Worm (Caenorhabditis elegans) whole organism, L2 larva: ENCODE data around the gene F53C11.5.

Experiments used
- C34F6.9 ChIP-seq: fragments of 150-350 bp; optimal IDR thresholded peaks from 2 replicates; lab custom pipeline; 2014; ENCODE audit warnings: missing biosample characterization, missing genetic modification characterization
- F13H6.1 ChIP-seq: sonication (generic microtip); optimal IDR thresholded peaks from 2 replicates; lab custom pipeline; 2016; ENCODE audit warnings: missing genetic modification characterization, missing compliant biosample characterization
- R02D3.7 ChIP-seq: fragments of 150-350 bp; optimal IDR thresholded peaks from 2 replicates; lab custom pipeline; 2014; ENCODE audit warnings: missing biosample characterization, missing genetic modification characterization
- Y55F3AM.14 ChIP-seq: fragments of 200-800 bp; sonication (Bioruptor generic); optimal IDR thresholded peaks from 2 replicates; lab custom pipeline; 2018; ENCODE audit warnings: mild to moderate bottlenecking, missing genetic modification characterization, missing compliant biosample characterization
- ZK546.5 ChIP-seq: sonication (generic microtip); optimal IDR thresholded peaks from 2 replicates; lab custom pipeline; 2017; ENCODE audit warnings: missing biosample characterization, missing genetic modification characterization
- alr-1 ChIP-seq: fragments of 150-350 bp; optimal IDR thresholded peaks from 2 replicates; lab custom pipeline; 2014; ENCODE audit warnings: missing biosample characterization, missing genetic modification characterization
- aly-2 ChIP-seq: fragments of 150-350 bp; optimal IDR thresholded peaks from 2 replicates; lab custom pipeline; 2014; ENCODE audit warnings: missing biosample characterization, missing genetic modification characterization
- ama-1 ChIP-seq: fragments of 150-350 bp; optimal IDR thresholded peaks from 2 replicates; lab custom pipeline; 2018; ENCODE audit warnings: inconsistent platforms
- blmp-1 ChIP-seq: sonication (generic microtip); optimal IDR thresholded peaks from 2 replicates; lab custom pipeline; 2017; ENCODE audit warnings: missing genetic modification characterization, mild to moderate bottlenecking, missing compliant biosample characterization, antibody characterized with exemption, moderate library complexity; ENCODE audit not compliant: insufficient read depth
- ceh-82 ChIP-seq: fragments of 150-350 bp; optimal IDR thresholded peaks from 2 replicates; lab custom pipeline; 2014; ENCODE audit warnings: missing biosample characterization, missing genetic modification characterization
- crh-2 ChIP-seq: sonication (generic microtip); optimal IDR thresholded peaks from 2 replicates; lab custom pipeline; 2017; ENCODE audit warnings: missing biosample characterization, missing genetic modification characterization
- dmd-4 ChIP-seq: sonication (generic microtip); optimal IDR thresholded peaks from 2 replicates; lab custom pipeline; 2017; ENCODE audit warnings: missing biosample characterization, missing genetic modification characterization
- egl-27 ChIP-seq: sonication (generic microtip); optimal IDR thresholded peaks from 3 replicates; lab custom pipeline; 2017; ENCODE audit warnings: missing biosample characterization, missing genetic modification reagents, missing genetic modification characterization
- elt-3 ChIP-seq: sonication (generic microtip); optimal IDR thresholded peaks from 2 replicates; lab custom pipeline; 2017; ENCODE audit warnings: missing biosample characterization, missing genetic modification characterization
- fos-1 ChIP-seq: fragments of 150-350 bp; optimal IDR thresholded peaks from 2 replicates; lab custom pipeline; 2014; ENCODE audit warnings: missing biosample characterization, missing genetic modification characterization
- gmeb-1 ChIP-seq: fragments of 150-350 bp; optimal IDR thresholded peaks from 2 replicates; lab custom pipeline; 2014; ENCODE audit warnings: missing biosample characterization, missing genetic modification characterization
- lin-11 ChIP-seq: fragments of 150-350 bp; sonication (generic microtip); optimal IDR thresholded peaks from 2 replicates; lab custom pipeline; 2014; ENCODE audit warnings: missing biosample characterization, missing genetic modification characterization, inconsistent platforms, mixed read lengths
- lin-13 ChIP-seq: fragments of 150-350 bp; optimal IDR thresholded peaks from 2 replicates; lab custom pipeline; 2014; ENCODE audit warnings: missing biosample characterization, missing genetic modification reagents, missing genetic modification characterization
- lin-39 ChIP-seq: fragments of 150-350 bp; optimal IDR thresholded peaks from 2 replicates; lab custom pipeline; 2014; ENCODE audit warnings: missing biosample characterization, missing genetic modification reagents, missing genetic modification characterization
- mdl-1 ChIP-seq, 2 experiments: fragments of 150-350 bp in 1 of 2; sonication (generic microtip) in 1 of 2; optimal IDR thresholded peaks; 2 replicates each; lab custom pipeline; 2017; ENCODE audit warnings: missing biosample characterization in 2 of 2, missing genetic modification characterization in 2 of 2
- nhr-11 ChIP-seq: fragments of 150-350 bp; optimal IDR thresholded peaks from 2 replicates; lab custom pipeline; 2014; ENCODE audit warnings: missing biosample characterization, missing genetic modification characterization
- nhr-12 ChIP-seq: fragments of 150-350 bp; optimal IDR thresholded peaks from 2 replicates; lab custom pipeline; 2014; ENCODE audit warnings: missing biosample characterization, missing genetic modification characterization
- nhr-23 ChIP-seq: fragments of 150-350 bp; optimal IDR thresholded peaks from 2 replicates; lab custom pipeline; 2014; ENCODE audit warnings: missing biosample characterization, missing genetic modification reagents, missing genetic modification characterization
- nhr-237 ChIP-seq: fragments of 150-350 bp; optimal IDR thresholded peaks from 2 replicates; lab custom pipeline; 2014; ENCODE audit warnings: missing biosample characterization, missing genetic modification characterization
- nhr-25 ChIP-seq: fragments of 150-350 bp; sonication (generic microtip); optimal IDR thresholded peaks from 3 replicates; lab custom pipeline; 2014; ENCODE audit warnings: missing biosample characterization, missing genetic modification characterization
- nhr-77 ChIP-seq: fragments of 150-350 bp; optimal IDR thresholded peaks from 2 replicates; lab custom pipeline; 2014; ENCODE audit warnings: missing biosample characterization, missing genetic modification characterization
- peb-1 ChIP-seq: fragments of 150-350 bp; optimal IDR thresholded peaks from 2 replicates; lab custom pipeline; 2014; ENCODE audit warnings: missing biosample characterization, missing genetic modification characterization
- sem-4 ChIP-seq: fragments of 150-350 bp; optimal IDR thresholded peaks from 2 replicates; lab custom pipeline; 2014; ENCODE audit warnings: missing biosample characterization, missing genetic modification reagents, missing genetic modification characterization
- skn-1 ChIP-seq: sonication (generic microtip); optimal IDR thresholded peaks from 2 replicates; lab custom pipeline; 2017; ENCODE audit warnings: missing biosample characterization, missing genetic modification characterization
- sma-3 ChIP-seq: sonication (generic microtip); optimal IDR thresholded peaks from 2 replicates; lab custom pipeline; 2016; ENCODE audit warnings: missing genetic modification reagents, missing genetic modification characterization, missing compliant biosample characterization
- sma-9 ChIP-seq, 2 experiments: fragments of 150-350 bp in 1 of 2; sonication (generic microtip) in 1 of 2; optimal IDR thresholded peaks; 2 replicates each; lab custom pipeline; 2014 to 2016; ENCODE audit warnings: missing genetic modification characterization in 2 of 2, mild to moderate bottlenecking in 1 of 2, missing biosample characterization in 1 of 2, missing compliant biosample characterization in 1 of 2, missing genetic modification reagents in 1 of 2, moderate library complexity in 1 of 2
- snpc-4 ChIP-seq: fragments of 150-350 bp; optimal IDR thresholded peaks from 2 replicates; lab custom pipeline; 2014; ENCODE audit warnings: missing biosample characterization, missing genetic modification characterization
- unc-39 ChIP-seq: fragments of 150-350 bp; optimal IDR thresholded peaks from 2 replicates; lab custom pipeline; 2014; ENCODE audit warnings: missing biosample characterization, missing genetic modification characterization
- unc-55 ChIP-seq: fragments of 150-350 bp; sonication (generic microtip); optimal IDR thresholded peaks from 3 replicates; lab custom pipeline; 2014; ENCODE audit warnings: missing biosample characterization, missing genetic modification reagents, missing genetic modification characterization
- unc-62 ChIP-seq: fragments of 150-350 bp; optimal IDR thresholded peaks from 2 replicates; lab custom pipeline; 2014; ENCODE audit warnings: missing biosample characterization, missing genetic modification reagents, missing genetic modification characterization
- ztf-11 ChIP-seq: sonication (generic microtip); optimal IDR thresholded peaks from 2 replicates; lab custom pipeline; 2017; ENCODE audit warnings: missing biosample characterization, missing genetic modification characterization

The F53C11.5 gene

ce11 chrV:13822752-13823151, 35.4 kb downstream of the F53C11.5 start, which contains the start of gene hpo-31:
TSS of gene hpo-31 (plus strand) at chrV:13823052.
- no peak for TF ChIP-seq aly-2 (tag; lab: Kevin White, UChicago)
- no peak for TF ChIP-seq C34F6.9

DNA sequence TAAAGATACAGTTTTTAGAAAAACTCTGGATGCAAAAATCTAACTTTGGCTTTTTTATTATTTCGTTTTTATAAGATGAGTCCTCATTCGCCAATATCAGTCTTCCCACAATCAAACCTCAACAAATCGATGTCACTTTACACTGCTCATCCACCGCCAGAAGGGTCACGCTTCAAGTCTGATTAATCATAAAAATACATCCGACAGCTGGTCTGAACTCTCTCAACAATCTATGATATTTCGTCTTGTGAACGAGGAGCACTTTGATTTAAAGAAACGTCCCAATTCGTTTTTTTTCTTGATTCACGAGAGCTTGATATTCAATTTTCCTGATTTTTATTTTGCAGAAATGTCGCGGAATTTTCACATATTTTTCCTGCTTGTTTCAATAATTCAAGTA, 40.6 kb downstream of the F53C11.5 start, which contains the start of gene nrf-5:
Gene nrf-5 (plus strand): TSS at position 348 of the 400 bp plus-strand sequence.
- no peak for TF ChIP-seq nhr-77 (tag; lab: Kevin White, UChicago)
- TF ChIP-seq gmeb-1 (tag; lab: Kevin White, UChicago) = no peak
- no peak for TF ChIP-seq nhr-11 (tag; lab: Kevin White, UChicago)
- TF ChIP-seq nhr-25 (tag; lab: Kevin White, UChicago) = no peak
- no peak for TF ChIP-seq R02D3.7 (tag; lab: Kevin White, UChicago)
- TF ChIP-seq nhr-237 (tag; lab: Kevin White, UChicago) = no peak
- TF ChIP-seq lin-39 (tag; lab: Kevin White, UChicago) = no peak
- TF ChIP-seq unc-39 (tag; lab: Kevin White, UChicago) = no peak
- no peak for TF ChIP-seq lin-11 (tag; lab: Kevin White, UChicago)
- TF ChIP-seq mdl-1 (tag; optimal IDR thresholded peaks at IDR 0.05; lab: Kevin White, UChicago) = no peak
- no peak for TF ChIP-seq sem-4 (tag; lab: Kevin White, UChicago)
- TF ChIP-seq sma-3 = no peak
- no peak for TF ChIP-seq lin-13 (GFP tag; lab: Kevin White, UChicago)
- TF ChIP-seq peb-1 (tag; lab: Kevin White, UChicago) = no peak
- TF ChIP-seq ceh-82 (tag; lab: Kevin White, UChicago) = no peak
- no peak for TF ChIP-seq alr-1 (tag; lab: Kevin White, UChicago)
- no peak for TF ChIP-seq ama-1
- TF ChIP-seq, all 48 proteins: peak for 0

ce11 chrV:13830813-13831212, 43.5 kb downstream of the F53C11.5 start, which contains the start of gene str-165:
TSS of gene str-165 (plus strand) at chrV:13831113.
- TF ChIP-seq C34F6.9 = no peak

DNA sequence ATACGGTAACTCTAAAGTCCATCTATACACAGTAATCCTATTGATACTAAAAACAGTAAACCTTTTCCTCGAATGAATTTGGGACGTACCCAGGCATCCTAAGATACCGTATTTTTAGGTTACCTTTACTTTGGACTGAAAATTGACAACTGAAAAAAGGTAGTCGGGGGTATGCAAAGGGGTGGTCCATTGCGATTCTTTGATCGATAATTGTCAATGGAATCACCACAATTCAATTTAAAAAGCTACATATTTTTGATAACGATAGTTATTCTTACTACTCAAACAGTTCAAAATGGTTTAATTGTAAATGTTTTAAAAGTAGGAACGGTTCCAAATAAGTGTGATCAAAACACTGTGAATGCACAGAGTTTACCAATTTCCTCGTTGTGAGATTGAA, 46.6 kb downstream of the F53C11.5 start, which contains the start of gene srx-129:
Gene srx-129 (plus strand): TSS at position 301 of the 400 bp plus-strand sequence.
- TF ChIP-seq ztf-11 (tag; lab: Kevin White, UChicago) (no peak), nhr-23 (tag; lab: Kevin White, UChicago) (no peak), unc-39 (tag; lab: Kevin White, UChicago) (no peak), ama-1 (no peak), unc-55 (GFP tag; lab: Kevin White, UChicago) (no peak), fos-1 (tag; lab: Kevin White, UChicago) (no peak), sma-3 (no peak), F13H6.1 (tag; lab: Kevin White, UChicago) (no peak), blmp-1 (tag; lab: Kevin White, UChicago) (no peak), gmeb-1 (tag; lab: Kevin White, UChicago) (no peak), dmd-4 (tag; lab: Kevin White, UChicago) (no peak), egl-27 (tag; lab: Kevin White, UChicago) (no peak), sma-9 (GFP tag; optimal IDR thresholded peaks at IDR 0.05; lab: Kevin White, UChicago) (no peak), sma-9 (tag; optimal IDR thresholded peaks at IDR 0.05; lab: Kevin White, UChicago) (no peak), ZK546.5 (tag; lab: Kevin White, UChicago) (no peak), snpc-4 (tag; lab: Kevin White, UChicago) (no peak), Y55F3AM.14 (no peak), aly-2 (tag; lab: Kevin White, UChicago) (no peak)

DNA sequence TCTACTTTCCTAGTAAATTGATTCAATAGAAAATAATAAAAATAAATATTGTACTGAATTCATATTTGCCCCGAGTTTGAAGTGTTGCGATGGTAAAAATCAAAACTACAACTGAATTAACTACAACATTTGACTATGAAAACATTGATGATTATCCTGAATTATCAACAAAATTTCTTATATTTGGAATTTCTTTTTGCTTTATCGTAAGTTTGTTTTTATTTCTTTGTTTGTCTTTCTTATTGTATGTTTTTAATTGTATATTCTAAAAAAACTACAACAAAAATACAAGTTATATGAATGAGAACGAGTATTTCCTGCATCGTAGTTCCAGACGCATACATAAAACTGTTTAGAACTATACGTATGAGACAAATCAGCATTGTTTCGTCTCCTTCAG, 49.8 kb downstream of the F53C11.5 start, which contains the start of gene srx-128:
Gene srx-128 (plus strand): TSS at position 301 of the 400 bp plus-strand sequence.
- TF ChIP-seq crh-2 (tag; lab: Kevin White, UChicago) = no peak
- no peak for TF ChIP-seq lin-11 (tag; lab: Kevin White, UChicago)
- no peak for TF ChIP-seq ZK546.5 (tag; lab: Kevin White, UChicago)
- TF ChIP-seq skn-1 (tag; lab: Kevin White, UChicago) = no peak
- TF ChIP-seq ama-1 = no peak
- TF ChIP-seq ztf-11 (tag; lab: Kevin White, UChicago) = no peak
- TF ChIP-seq nhr-12 (tag; lab: Kevin White, UChicago) = no peak
- no peak for TF ChIP-seq peb-1 (tag; lab: Kevin White, UChicago)
- TF ChIP-seq gmeb-1 (tag; lab: Kevin White, UChicago) = no peak
- no peak for TF ChIP-seq nhr-23 (tag; lab: Kevin White, UChicago)
- no peak for TF ChIP-seq unc-62 (GFP tag; lab: Kevin White, UChicago)
- TF ChIP-seq elt-3 (tag; lab: Kevin White, UChicago) = no peak
- TF ChIP-seq F13H6.1 (tag; lab: Kevin White, UChicago) = no peak
